Fruit fly (Drosophila melanogaster): ENCODE measurements around the gene lsn.

Gene lsn

dm6 chr3R:21825140-21825539 lies 39.8 kb upstream of the lsn start (continued):
- TF ChIP-seq CG31388 (GFP tag; optimal IDR thresholded peaks at IDR 0.05) (no peak), CG11247 (GFP tag; IDR thresholded peaks at IDR 0.05) (no peak), HHEX (GFP tag; optimal IDR thresholded peaks at IDR 0.05) (no peak), dm (GFP tag; optimal IDR thresholded peaks at IDR 0.05) (no peak), D19A (tag; optimal IDR thresholded peaks at IDR 0.05) (peak; percentile 18), CG8359 (GFP tag; optimal IDR thresholded peaks at IDR 0.05; ENCODE audit: borderline replicate concordance) (peak; percentile 67), CG12219 (GFP tag; optimal IDR thresholded peaks at IDR 0.05) (no peak), Spps (tag; optimal IDR thresholded peaks at IDR 0.05) (peak; percentile 47), Nf-YB (GFP tag; optimal IDR thresholded peaks at IDR 0.05) (no peak), CG10565 (GFP tag; optimal IDR thresholded peaks at IDR 0.05) (no peak), tll (GFP tag; optimal IDR thresholded peaks at IDR 0.05) (no peak), al (GFP tag; IDR thresholded peaks at IDR 0.05) (no peak), Ets97D (GFP tag; optimal IDR thresholded peaks at IDR 0.05) (no peak), CG1024 (GFP tag; IDR thresholded peaks at IDR 0.05) (no peak), CG4617 (GFP tag; optimal IDR thresholded peaks at IDR 0.05; ENCODE audit: borderline replicate concordance) (no peak), HLHmδ (GFP tag; optimal IDR thresholded peaks at IDR 0.05) (no peak), schlank (tag; optimal IDR thresholded peaks at IDR 0.05) (no peak)

- TF ChIP-seq sr (GFP tag; IDR thresholded peaks at IDR 0.05) (no peak), tll (GFP tag; optimal IDR thresholded peaks at IDR 0.05) (no peak), Oaz (GFP tag; IDR thresholded peaks at IDR 0.05) (no peak), dmrt11E (tag; optimal IDR thresholded peaks at IDR 0.05) (peak; percentile 59), toy (GFP tag; IDR thresholded peaks at IDR 0.05) (0 out of 2 replicates have a peak, but pooled peaks have one; percentile 17), prd (optimal IDR thresholded peaks at IDR 0.05) (no peak), prd (GFP tag; IDR thresholded peaks at IDR 0.05) (no peak), mirr (GFP tag; optimal IDR thresholded peaks at IDR 0.05) (no peak), zf30C (GFP tag; optimal IDR thresholded peaks at IDR 0.05) (peak; percentile 27), sisA (GFP tag; IDR thresholded peaks at IDR 0.05) (no peak), CG2120 (GFP tag; optimal IDR thresholded peaks at IDR 0.05) (no peak), CG2678 (tag; optimal IDR thresholded peaks at IDR 0.05) (no peak), gem (tag; optimal IDR thresholded peaks at IDR 0.05) (peak; percentile 2), CG7745 (tag; optimal IDR thresholded peaks at IDR 0.05) (no peak), CG15696 (tag; optimal IDR thresholded peaks at IDR 0.05) (peak; percentile 40), Trl (optimal IDR thresholded peaks at IDR 0.05) (no peak), Trl (GFP tag; optimal IDR thresholded peaks at IDR 0.05) (no peak), CG2712 (tag; optimal IDR thresholded peaks at IDR 0.05) (peak; percentile 6), Med (GFP tag) (peak; percentile 24), sens (GFP tag) (peak; percentile 63), CG14710 (tag; optimal IDR thresholded peaks at IDR 0.05) (peak; percentile 10), salm (tag; optimal IDR thresholded peaks at IDR 0.05) (no peak), zen (tag; optimal IDR thresholded peaks at IDR 0.05) (peak; percentile 75), h (optimal IDR thresholded peaks at IDR 0.05) (no peak), Six4 (GFP tag; optimal IDR thresholded peaks at IDR 0.05) (no peak), bowl (GFP tag; IDR thresholded peaks at IDR 0.05) (no peak), CG17912 (GFP tag; optimal IDR thresholded peaks at IDR 0.05) (no peak), az2 (GFP tag; optimal IDR thresholded peaks at IDR 0.05) (no peak), CG9727 (GFP tag; optimal IDR thresholded peaks at IDR 0.05) (peak; percentile 34), Sin3A (optimal IDR thresholded peaks at IDR 0.05) (no peak), CG10959 (GFP tag; IDR thresholded peaks at IDR 0.05) (no peak), CG17361 (GFP tag; IDR thresholded peaks at IDR 0.05) (0 out of 3 replicates have a peak, but pooled peaks have one; percentile 39), Hr39 (optimal IDR thresholded peaks at IDR 0.05) (no peak), phol (tag; optimal IDR thresholded peaks at IDR 0.05) (peak; percentile 6), CG18262 (tag; optimal IDR thresholded peaks at IDR 0.05) (peak; percentile 32)
Measured at dm6 chr3R:21825775-21826558, 39.0 kb upstream of the lsn start.
